Fruit fly (Drosophila melanogaster) whole organism, embryonic: ENCODE data around the gene Ten-m.
A peak's percentile ranks its signal among the peaks of the same experiment; 100 is the strongest.

Experiments
- ATbp ChIP-seq: fragments of 200-800 bp; sonication (Bioruptor generic); optimal IDR thresholded peaks from 2 replicates; lab custom pipeline; 2017; ENCODE audit warnings: missing biosample characterization, mild to moderate bottlenecking, missing genetic modification characterization, missing genetic modification reagents
- CG10366 ChIP-seq: fragments of 200-800 bp; sonication (Bioruptor generic); IDR thresholded peaks from 2 replicates; pipeline ENCODE4 v1.3.6; 2022; ENCODE audit warnings: missing biosample characterization, missing genetic modification characterization
- CG14050 ChIP-seq: fragments of 200-800 bp; sonication (Bioruptor generic); IDR thresholded peaks from 3 replicates; pipeline ENCODE4 v1.3.6; 2022; ENCODE audit warnings: missing biosample characterization, missing genetic modification characterization
- CG16815 ChIP-seq: fragments of 200-800 bp; sonication (Bioruptor generic); optimal IDR thresholded peaks from 3 replicates; lab custom pipeline; 2017; ENCODE audit warnings: missing biosample characterization, mild to moderate bottlenecking, missing genetic modification characterization
- CG17361 ChIP-seq: fragments of 200-800 bp; sonication (Bioruptor generic); IDR thresholded peaks from 3 replicates; pipeline ENCODE4 v1.3.6; 2022; ENCODE audit warnings: missing biosample characterization, missing genetic modification characterization
- CG18619 ChIP-seq: fragments of 200-800 bp; sonication (Bioruptor generic); optimal IDR thresholded peaks from 3 replicates; lab custom pipeline; 2017; ENCODE audit warnings: missing biosample characterization, mild to moderate bottlenecking, missing genetic modification characterization
- CG3163 ChIP-seq: fragments of 200-800 bp; sonication (Bioruptor generic); optimal IDR thresholded peaks from 3 replicates; lab custom pipeline; 2016; ENCODE audit warnings: missing biosample characterization, missing genetic modification characterization
- CG3407 ChIP-seq: fragments of 200-800 bp; sonication (Bioruptor generic); optimal IDR thresholded peaks from 2 replicates; lab custom pipeline; 2018; ENCODE audit warnings: missing biosample characterization, mild to moderate bottlenecking, missing genetic modification characterization
- CG4707 ChIP-seq: fragments of 200-800 bp; sonication (Bioruptor generic); optimal IDR thresholded peaks from 2 replicates; lab custom pipeline; 2018; ENCODE audit warnings: missing biosample characterization, mild to moderate bottlenecking, missing genetic modification characterization, moderate library complexity
- CG4730 ChIP-seq: fragments of 200-800 bp; sonication (Bioruptor generic); IDR thresholded peaks from 2 replicates; pipeline ENCODE4 v1.3.6; 2022; ENCODE audit warnings: missing biosample characterization, missing genetic modification characterization
- CG4854 ChIP-seq: fragments of 200-800 bp; sonication (Bioruptor generic); optimal IDR thresholded peaks from 2 replicates; lab custom pipeline; 2016; ENCODE audit warnings: missing biosample characterization, missing genetic modification characterization, inconsistent platforms
- CG6813 ChIP-seq: fragments of 200-800 bp; sonication (Bioruptor generic); optimal IDR thresholded peaks from 2 replicates; lab custom pipeline; 2017; ENCODE audit warnings: missing biosample characterization, missing genetic modification characterization, mild to moderate bottlenecking, moderate library complexity, missing genetic modification reagents
- Camta ChIP-seq: fragments of 200-800 bp; sonication (Bioruptor generic); optimal IDR thresholded peaks from 2 replicates; lab custom pipeline; 2016; ENCODE audit warnings: missing biosample characterization, missing genetic modification characterization
- Elba2 ChIP-seq: fragments of 200-800 bp; sonication (Bioruptor generic); optimal IDR thresholded peaks from 3 replicates; lab custom pipeline; 2016; ENCODE audit warnings: missing biosample characterization, missing genetic modification characterization
- Ets65A ChIP-seq: fragments of 200-800 bp; sonication (Bioruptor generic); peaks from one replicate; lab custom pipeline; 2016; ENCODE audit warnings: missing biosample characterization, missing genetic modification characterization
- Gsc ChIP-seq: fragments of 200-800 bp; sonication (Bioruptor generic); IDR thresholded peaks from 2 replicates; pipeline ENCODE4 v1.3.6; 2022; ENCODE audit warnings: missing biosample characterization, missing genetic modification characterization
- H2.0 ChIP-seq: fragments of 200-800 bp; sonication (Bioruptor generic); IDR thresholded peaks from 2 replicates; pipeline ENCODE4 v1.3.6; 2022; ENCODE audit warnings: missing biosample characterization, missing genetic modification characterization
- HHEX ChIP-seq: fragments of 200-800 bp; sonication (Bioruptor generic); optimal IDR thresholded peaks from 3 replicates; lab custom pipeline; 2017; ENCODE audit warnings: missing biosample characterization, mild to moderate bottlenecking, missing genetic modification characterization, missing genetic modification reagents
- HLHmδ ChIP-seq: fragments of 200-800 bp; sonication (Bioruptor generic); optimal IDR thresholded peaks from 2 replicates; lab custom pipeline; 2018; ENCODE audit warnings: missing biosample characterization, mild to moderate bottlenecking, missing genetic modification characterization, moderate library complexity
- Hey ChIP-seq: fragments of 200-800 bp; sonication (Bioruptor generic); optimal IDR thresholded peaks from 3 replicates; lab custom pipeline; 2018; ENCODE audit warnings: missing biosample characterization, mild to moderate bottlenecking, missing genetic modification characterization
- Jarid2 ChIP-seq: fragments of 200-800 bp; sonication (Bioruptor generic); optimal IDR thresholded peaks from 3 replicates; lab custom pipeline; 2017; ENCODE audit warnings: mild to moderate bottlenecking, missing biosample characterization, missing genetic modification reagents, missing genetic modification characterization
- MTF-1 ChIP-seq: fragments of 200-800 bp; sonication (Bioruptor generic); optimal IDR thresholded peaks from 2 replicates; lab custom pipeline; 2018; ENCODE audit warnings: missing biosample characterization, mild to moderate bottlenecking, missing genetic modification characterization, borderline replicate concordance
- Rfx ChIP-seq: fragments of 200-800 bp; sonication (Bioruptor generic); IDR thresholded peaks from 2 replicates; pipeline ENCODE4 v1.3.6; 2022; ENCODE audit warnings: missing biosample characterization, missing genetic modification characterization
- Six4 ChIP-seq: fragments of 200-800 bp; sonication (Bioruptor generic); optimal IDR thresholded peaks from 2 replicates; lab custom pipeline; 2016; ENCODE audit warnings: missing biosample characterization, missing genetic modification characterization
- ash1 ChIP-seq: fragments of 200-800 bp; sonication (Bioruptor generic); optimal IDR thresholded peaks from 2 replicates; lab custom pipeline; 2018; ENCODE audit warnings: missing biosample characterization, mild to moderate bottlenecking, missing genetic modification characterization
- br ChIP-seq: fragments of >200 bp; optimal IDR thresholded peaks from 2 replicates; lab custom pipeline; 2017
- crp ChIP-seq, 2 experiments: fragments of 200-800 bp; sonication (Bioruptor generic); optimal IDR thresholded peaks; 2 replicates in 1 of 2; 3 replicates in 1 of 2; lab custom pipeline; 2017; ENCODE audit warnings: missing biosample characterization in 2 of 2, missing genetic modification characterization in 2 of 2, mild to moderate bottlenecking in 1 of 2, moderate library complexity in 1 of 2
- cwo ChIP-seq: fragments of 200-800 bp; sonication (Bioruptor generic); optimal IDR thresholded peaks from 3 replicates; lab custom pipeline; 2017; ENCODE audit warnings: missing biosample characterization, missing genetic modification characterization, mild to moderate bottlenecking, moderate library complexity, missing genetic modification reagents
- en ChIP-seq: fragments of 200-800 bp; sonication (Bioruptor generic); optimal IDR thresholded peaks from 2 replicates; lab custom pipeline; 2016; ENCODE audit warnings: missing biosample characterization, missing genetic modification characterization
- gfzf ChIP-seq: fragments of 200-800 bp; sonication (Bioruptor generic); optimal IDR thresholded peaks from 2 replicates; lab custom pipeline; 2016; ENCODE audit warnings: missing biosample characterization, mild to moderate bottlenecking, missing genetic modification characterization, moderate library complexity
- grn ChIP-seq: fragments of 200-800 bp; sonication (Bioruptor generic); optimal IDR thresholded peaks from 3 replicates; lab custom pipeline; 2017; ENCODE audit warnings: missing biosample characterization, missing genetic modification characterization
- insv ChIP-seq, 2 experiments: fragments of 200-800 bp; sonication (Bioruptor generic); optimal IDR thresholded peaks; 3 replicates each; lab custom pipeline; 2016 to 2018; ENCODE audit warnings: missing biosample characterization in 2 of 2, missing genetic modification characterization in 2 of 2
- kah ChIP-seq: fragments of 200-800 bp; sonication (Bioruptor generic); optimal IDR thresholded peaks from 2 replicates; lab custom pipeline; 2018; ENCODE audit warnings: missing biosample characterization, mild to moderate bottlenecking, missing genetic modification characterization
- kni ChIP-seq: fragments of 200-800 bp; sonication (Bioruptor generic); optimal IDR thresholded peaks from 3 replicates; lab custom pipeline; 2017; ENCODE audit warnings: mild to moderate bottlenecking, missing biosample characterization, missing genetic modification reagents, missing genetic modification characterization
- lilli ChIP-seq: fragments of 200-800 bp; sonication (Bioruptor generic); optimal IDR thresholded peaks from 3 replicates; lab custom pipeline; 2016; ENCODE audit warnings: missing biosample characterization, missing genetic modification characterization
- lola ChIP-seq, 3 experiments: fragments of >200 bp in 2 of 3; fragments of 200-800 bp in 1 of 3; sonication (Bioruptor generic) in 1 of 3; optimal IDR thresholded peaks; 2 replicates each; lab custom pipeline; 2017 to 2019; ENCODE audit warnings: missing biosample characterization in 3 of 3, missing genetic modification characterization in 3 of 3, mild to moderate bottlenecking in 1 of 3, moderate library complexity in 1 of 3
- mirr ChIP-seq: fragments of 200-800 bp; sonication (Bioruptor generic); optimal IDR thresholded peaks from 3 replicates; lab custom pipeline; 2018; ENCODE audit warnings: missing biosample characterization, mild to moderate bottlenecking, missing genetic modification characterization
- nau ChIP-seq: fragments of 200-800 bp; sonication (Bioruptor generic); optimal IDR thresholded peaks from 3 replicates; lab custom pipeline; 2017; ENCODE audit warnings: missing biosample characterization, mild to moderate bottlenecking, missing genetic modification characterization, missing genetic modification reagents
- nerfin-2 ChIP-seq: fragments of 200-800 bp; sonication (Bioruptor generic); IDR thresholded peaks from 2 replicates; pipeline ENCODE4 v1.3.6; 2022; ENCODE audit warnings: missing biosample characterization, missing genetic modification characterization; ENCODE audit not compliant: partially characterized antibody
- odd ChIP-seq: fragments of 200-800 bp; sonication (Bioruptor generic); optimal IDR thresholded peaks from 2 replicates; lab custom pipeline; 2017; ENCODE audit warnings: missing biosample characterization, mild to moderate bottlenecking, missing genetic modification characterization
- pita ChIP-seq: fragments of 200-800 bp; sonication (Bioruptor generic); optimal IDR thresholded peaks from 2 replicates; lab custom pipeline; 2017; ENCODE audit warnings: missing biosample characterization, mild to moderate bottlenecking, missing genetic modification characterization
- pum ChIP-seq: fragments of 200-800 bp; sonication (Bioruptor generic); optimal IDR thresholded peaks from 2 replicates; lab custom pipeline; 2016; ENCODE audit warnings: missing biosample characterization, missing genetic modification characterization
- repo ChIP-seq: fragments of 200-800 bp; sonication (Bioruptor generic); optimal IDR thresholded peaks from 2 replicates; lab custom pipeline; 2016; ENCODE audit warnings: missing biosample characterization, missing genetic modification characterization
- sima ChIP-seq: fragments of 200-800 bp; sonication (Bioruptor generic); optimal IDR thresholded peaks from 2 replicates; lab custom pipeline; 2016; ENCODE audit warnings: missing biosample characterization, missing genetic modification characterization
- slbo ChIP-seq: fragments of 200-800 bp; sonication (Bioruptor generic); IDR thresholded peaks from 2 replicates; pipeline ENCODE4 v1.3.6; 2022; ENCODE audit warnings: missing biosample characterization, missing genetic modification characterization
- sr ChIP-seq: fragments of 200-800 bp; sonication (Bioruptor generic); IDR thresholded peaks from 3 replicates; pipeline ENCODE4 v1.3.6; 2022; ENCODE audit warnings: missing biosample characterization, missing genetic modification characterization
- yki ChIP-seq: fragments of >200 bp; optimal IDR thresholded peaks from 3 replicates; lab custom pipeline; 2018
- zen2 ChIP-seq: fragments of 200-800 bp; sonication (Bioruptor generic); IDR thresholded peaks from 3 replicates; pipeline ENCODE4 v1.3.6; 2022; ENCODE audit warnings: missing biosample characterization, missing genetic modification characterization; ENCODE audit not compliant: partially characterized antibody
- zfh2 ChIP-seq: fragments of 200-800 bp; sonication (Bioruptor generic); optimal IDR thresholded peaks from 2 replicates; lab custom pipeline; 2016; ENCODE audit warnings: missing biosample characterization, missing genetic modification characterization

The Ten-m gene

DNA sequence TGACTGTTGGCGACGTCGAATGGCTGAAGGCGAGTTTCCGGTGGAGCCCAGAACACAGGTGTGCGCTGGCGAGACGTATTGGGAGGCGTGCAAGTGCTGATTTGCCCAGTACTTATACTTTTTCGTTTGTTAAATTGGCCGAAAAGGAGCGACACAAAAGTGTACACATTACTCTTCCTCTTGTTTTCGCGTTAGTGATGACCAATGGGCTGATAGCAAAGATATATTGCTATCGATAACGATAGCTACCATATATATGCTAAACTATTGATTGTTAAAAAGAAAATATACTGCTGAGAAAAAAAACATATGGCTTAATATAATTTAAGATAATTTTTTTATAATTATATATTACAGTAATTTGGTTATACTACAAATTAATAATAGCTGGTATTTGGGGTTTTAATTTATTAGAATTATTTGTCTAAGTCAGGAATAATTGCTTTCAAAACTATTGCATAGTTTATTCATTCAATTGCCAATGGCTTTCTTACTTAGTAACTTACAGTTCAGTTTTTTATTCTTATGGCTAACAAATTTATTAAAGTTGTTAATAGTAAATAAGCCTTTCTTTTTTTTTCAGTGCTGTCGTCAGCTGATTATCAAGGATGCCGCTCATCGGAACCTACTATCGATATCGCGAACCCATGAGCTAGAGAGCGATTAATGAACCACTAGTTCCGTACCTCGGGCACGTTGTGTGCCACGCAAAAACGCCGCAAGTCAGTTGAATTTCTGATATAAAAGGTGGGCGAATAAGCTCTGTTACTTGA, 119.5 kb downstream of the Ten-m start, which contains the start of the genes Hem and IleRS:
Gene Hem (minus strand): TSS at position 202 of the 773 bp plus-strand sequence.
Gene IleRS (plus strand): TSS at position 672 of the 773 bp plus-strand sequence.
- TF ChIP-seq CG4854 (GFP tag; lab: Kevin White, UChicago) (peak; percentile 64), kah (GFP tag; lab: Kevin White, UChicago) (peak; percentile 71), nerfin-2 (peak; percentile 60), Rfx (GFP tag; lab: Robert Waterston, UW) (peak; percentile 92), Elba2 (GFP tag; lab: Kevin White, UChicago) (peak; percentile 48), HHEX (GFP tag; lab: Kevin White, UChicago) (peak; percentile 86), CG3163 (GFP tag; lab: Kevin White, UChicago) (peak; percentile 64), ATbp (peak; percentile 80), CG14050 (GFP tag; lab: Robert Waterston, UW) (peak; percentile 83), cwo (GFP tag; lab: Kevin White, UChicago) (peak; percentile 84), pita (GFP tag; lab: Kevin White, UChicago) (no peak), br (lab: Kevin White, UChicago) (no peak), lola (GFP tag; optimal IDR thresholded peaks at IDR 0.05; lab: Kevin White, UChicago) (peak in 1 of 3 experiments; percentile 95), odd (GFP tag; lab: Kevin White, UChicago) (no peak), sima (GFP tag; lab: Kevin White, UChicago) (peak; percentile 72), lilli (peak; percentile 91), CG4707 (GFP tag; lab: Kevin White, UChicago) (peak; percentile 23), crp (GFP tag; optimal IDR thresholded peaks at IDR 0.05; lab: Kevin White, UChicago) (peak; percentile 79 to 95), mirr (GFP tag; lab: Kevin White, UChicago) (no peak), pum (peak; percentile 83), zen2 (peak; percentile 65), CG17361 (GFP tag; lab: Robert Waterston, UW) (peak; percentile 97), MTF-1 (GFP tag; lab: Kevin White, UChicago) (peak; percentile 50), Ets65A (GFP tag; lab: Kevin White, UChicago) (peak; percentile 97), repo (GFP tag; lab: Kevin White, UChicago) (peak; percentile 40), grn (GFP tag; lab: Kevin White, UChicago) (no peak), yki (lab: Kevin White, UChicago) (no peak), nau (GFP tag; lab: Kevin White, UChicago) (no peak), CG4730 (GFP tag; lab: Robert Waterston, UW) (peak; percentile 85), Gsc (peak; percentile 54), CG18619 (peak; percentile 91), CG10366 (GFP tag; lab: Robert Waterston, UW) (peak; percentile 92), en (GFP tag; lab: Kevin White, UChicago) (peak; percentile 69), Jarid2 (GFP tag; lab: Kevin White, UChicago) (peak; percentile 57), CG6813 (GFP tag; lab: Kevin White, UChicago) (peak; percentile 85), slbo (GFP tag; lab: Robert Waterston, UW) (peak; percentile 95), CG16815 (GFP tag; lab: Kevin White, UChicago) (peak; percentile 90), sr (GFP tag; lab: Robert Waterston, UW) (peak; percentile 55; the same call in 1 of the 3 replicates), ash1 (GFP tag; lab: Kevin White, UChicago) (no peak), kni (GFP tag; lab: Kevin White, UChicago) (no peak), Six4 (GFP tag; lab: Kevin White, UChicago) (peak; percentile 89), zfh2 (GFP tag; lab: Kevin White, UChicago) (peak; percentile 80), CG3407 (GFP tag; lab: Kevin White, UChicago) (peak; percentile 85), Camta (peak; percentile 91), insv (GFP tag; optimal IDR thresholded peaks at IDR 0.05; lab: Kevin White, UChicago) (peak in 1 of 2 experiments; percentile 65), HLHmδ (GFP tag; lab: Kevin White, UChicago) (no peak), Hey (no peak), gfzf (GFP tag; lab: Kevin White, UChicago) (peak; percentile 0), H2.0 (GFP tag; lab: Robert Waterston, UW) (peak; percentile 87)
